Fruit fly (Drosophila melanogaster) whole organism, embryonic: ENCODE results near the gene Polr2I.

ENCODE experiments used
- ATbp ChIP-seq: fragments of 200-800 bp; sonication (Bioruptor generic); optimal IDR thresholded peaks from 2 replicates; lab custom pipeline; 2017; ENCODE audit warnings: missing biosample characterization, mild to moderate bottlenecking, missing genetic modification characterization, missing genetic modification reagents
- Antp ChIP-seq: fragments of 200-800 bp; sonication (Bioruptor generic); optimal IDR thresholded peaks from 3 replicates; lab custom pipeline; 2016; ENCODE audit warnings: missing biosample characterization, missing genetic modification characterization
- C15 ChIP-seq: fragments of 200-800 bp; sonication (Bioruptor generic); IDR thresholded peaks from 3 replicates; pipeline ENCODE4 v1.3.6; 2022; ENCODE audit warnings: missing biosample characterization, missing genetic modification characterization
- CG10209 ChIP-seq: fragments of 200-800 bp; sonication (Bioruptor generic); optimal IDR thresholded peaks from 3 replicates; lab custom pipeline; 2017; ENCODE audit warnings: missing biosample characterization, mild to moderate bottlenecking, missing genetic modification characterization, missing genetic modification reagents
- CG11456 ChIP-seq: fragments of 200-800 bp; sonication (Bioruptor generic); IDR thresholded peaks from 3 replicates; pipeline ENCODE4 v1.3.6; 2022; ENCODE audit warnings: missing biosample characterization, missing genetic modification characterization
- CG12104 ChIP-seq: fragments of 200-800 bp; sonication (Bioruptor generic); optimal IDR thresholded peaks from 3 replicates; lab custom pipeline; 2016; ENCODE audit warnings: missing biosample characterization, missing genetic modification characterization
- CG13296 ChIP-seq: fragments of 200-800 bp; sonication (Bioruptor generic); optimal IDR thresholded peaks from 3 replicates; lab custom pipeline; 2018; ENCODE audit warnings: missing biosample characterization, mild to moderate bottlenecking, missing genetic modification characterization
- CG15011 ChIP-seq: fragments of 200-800 bp; sonication (Bioruptor generic); optimal IDR thresholded peaks from 3 replicates; lab custom pipeline; 2018; ENCODE audit warnings: missing biosample characterization, mild to moderate bottlenecking, missing genetic modification characterization
- CG15479 ChIP-seq: fragments of 200-800 bp; sonication (Bioruptor generic); optimal IDR thresholded peaks from 3 replicates; lab custom pipeline; 2019; ENCODE audit warnings: missing biosample characterization, mild to moderate bottlenecking, missing genetic modification characterization, moderate library complexity
- CG17568 ChIP-seq: fragments of 200-800 bp; sonication (Bioruptor generic); optimal IDR thresholded peaks from 2 replicates; lab custom pipeline; 2018; ENCODE audit warnings: missing biosample characterization, mild to moderate bottlenecking, missing genetic modification characterization, moderate library complexity
- CG1792 ChIP-seq: fragments of 200-800 bp; sonication (Bioruptor generic); optimal IDR thresholded peaks from 2 replicates; lab custom pipeline; 2016; ENCODE audit warnings: missing biosample characterization, missing genetic modification characterization
- CG18619 ChIP-seq: fragments of 200-800 bp; sonication (Bioruptor generic); optimal IDR thresholded peaks from 3 replicates; lab custom pipeline; 2017; ENCODE audit warnings: missing biosample characterization, mild to moderate bottlenecking, missing genetic modification characterization
- CG2678 ChIP-seq: fragments of 200-800 bp; sonication (Bioruptor generic); optimal IDR thresholded peaks from 3 replicates; lab custom pipeline; 2019; ENCODE audit warnings: missing biosample characterization, mild to moderate bottlenecking, missing genetic modification characterization, moderate library complexity
- CG30403 ChIP-seq: fragments of 200-800 bp; sonication (Bioruptor generic); optimal IDR thresholded peaks from 3 replicates; lab custom pipeline; 2016; ENCODE audit warnings: missing biosample characterization, missing genetic modification characterization
- CG34224 ChIP-seq: fragments of 200-800 bp; sonication (Bioruptor generic); IDR thresholded peaks from 3 replicates; pipeline ENCODE4 v1.3.6; 2022; ENCODE audit warnings: missing biosample characterization, missing genetic modification characterization; ENCODE audit not compliant: partially characterized antibody
- CG4707 ChIP-seq: fragments of 200-800 bp; sonication (Bioruptor generic); optimal IDR thresholded peaks from 2 replicates; lab custom pipeline; 2018; ENCODE audit warnings: missing biosample characterization, mild to moderate bottlenecking, missing genetic modification characterization, moderate library complexity
- CG5953 ChIP-seq: fragments of 200-800 bp; sonication (Bioruptor generic); IDR thresholded peaks from 2 replicates; pipeline ENCODE4 v1.3.6; 2022; ENCODE audit warnings: missing biosample characterization, missing genetic modification characterization
- CG9609 ChIP-seq: fragments of 200-800 bp; sonication (Bioruptor generic); optimal IDR thresholded peaks from 3 replicates; lab custom pipeline; 2016; ENCODE audit warnings: missing biosample characterization, missing genetic modification characterization
- CG9817 ChIP-seq: fragments of 200-800 bp; sonication (Bioruptor generic); optimal IDR thresholded peaks from 2 replicates; lab custom pipeline; 2018; ENCODE audit warnings: missing biosample characterization, mild to moderate bottlenecking, missing genetic modification characterization, moderate library complexity
- CG9932 ChIP-seq: fragments of 200-800 bp; sonication (Bioruptor generic); IDR thresholded peaks from 2 replicates; pipeline ENCODE4 v1.3.6; 2022; ENCODE audit warnings: missing biosample characterization, missing genetic modification characterization
- Dek ChIP-seq: fragments of 200-800 bp; sonication (Bioruptor generic); optimal IDR thresholded peaks from 3 replicates; lab custom pipeline; 2019; ENCODE audit warnings: missing biosample characterization, mild to moderate bottlenecking, missing genetic modification characterization, moderate library complexity
- Dfd ChIP-seq, 2 experiments: fragments of >200 bp; optimal IDR thresholded peaks; 2 replicates each; lab custom pipeline; 2017; ENCODE audit warnings: missing biosample characterization in 2 of 2, missing genetic modification characterization in 2 of 2
- Fer2 ChIP-seq: fragments of 200-800 bp; sonication (Bioruptor generic); optimal IDR thresholded peaks from 2 replicates; lab custom pipeline; 2018; ENCODE audit warnings: missing biosample characterization, mild to moderate bottlenecking, missing genetic modification characterization, moderate library complexity
- Fer3 ChIP-seq: fragments of 200-800 bp; sonication (Bioruptor generic); optimal IDR thresholded peaks from 2 replicates; lab custom pipeline; 2018; ENCODE audit warnings: missing biosample characterization, mild to moderate bottlenecking, missing genetic modification characterization, moderate library complexity
- Hey ChIP-seq: fragments of 200-800 bp; sonication (Bioruptor generic); optimal IDR thresholded peaks from 3 replicates; lab custom pipeline; 2018; ENCODE audit warnings: missing biosample characterization, mild to moderate bottlenecking, missing genetic modification characterization
- Hr3 ChIP-seq: fragments of 200-800 bp; sonication (Bioruptor generic); optimal IDR thresholded peaks from 3 replicates; lab custom pipeline; 2016; ENCODE audit warnings: missing biosample characterization, missing genetic modification characterization
- MBD-R2 ChIP-seq: fragments of 200-800 bp; sonication (Bioruptor generic); IDR thresholded peaks from 2 replicates; pipeline ENCODE4 v1.3.6; 2022; ENCODE audit warnings: missing biosample characterization, missing genetic modification characterization
- Mrtf ChIP-seq: fragments of 200-800 bp; sonication (Bioruptor generic); IDR thresholded peaks from 3 replicates; pipeline ENCODE4 v1.3.6; 2022; ENCODE audit warnings: missing biosample characterization, missing genetic modification characterization
- NK7.1 ChIP-seq: fragments of 200-800 bp; sonication (Bioruptor generic); optimal IDR thresholded peaks from 3 replicates; lab custom pipeline; 2016; ENCODE audit warnings: missing biosample characterization, missing genetic modification characterization
- Pdp1 ChIP-seq, 2 experiments: fragments of 200-800 bp; sonication (Bioruptor generic); optimal IDR thresholded peaks; 3 replicates each; lab custom pipeline; 2016; ENCODE audit warnings: missing biosample characterization in 2 of 2, missing genetic modification characterization in 2 of 2, mild to moderate bottlenecking in 1 of 2, moderate library complexity in 1 of 2
- Sox102F ChIP-seq: fragments of 200-800 bp; sonication (Bioruptor generic); optimal IDR thresholded peaks from 2 replicates; lab custom pipeline; 2018; ENCODE audit warnings: missing biosample characterization, mild to moderate bottlenecking, missing genetic modification characterization, moderate library complexity
- Ssrp ChIP-seq: fragments of 200-800 bp; sonication (Bioruptor generic); optimal IDR thresholded peaks from 2 replicates; lab custom pipeline; 2018; ENCODE audit warnings: missing biosample characterization, mild to moderate bottlenecking, missing genetic modification characterization, moderate library complexity
- TFAM ChIP-seq: fragments of 200-800 bp; sonication (Bioruptor generic); optimal IDR thresholded peaks from 2 replicates; lab custom pipeline; 2017; ENCODE audit warnings: missing biosample characterization, missing genetic modification characterization, inconsistent platforms
- cg ChIP-seq: fragments of 200-800 bp; sonication (Bioruptor generic); optimal IDR thresholded peaks from 3 replicates; lab custom pipeline; 2019; ENCODE audit warnings: missing biosample characterization, mild to moderate bottlenecking, missing genetic modification characterization, moderate library complexity
- cwo ChIP-seq: fragments of 200-800 bp; sonication (Bioruptor generic); optimal IDR thresholded peaks from 3 replicates; lab custom pipeline; 2017; ENCODE audit warnings: missing biosample characterization, missing genetic modification characterization, mild to moderate bottlenecking, moderate library complexity, missing genetic modification reagents
- dmrt99B ChIP-seq: fragments of 200-800 bp; sonication (Bioruptor generic); optimal IDR thresholded peaks from 2 replicates; lab custom pipeline; 2018; ENCODE audit warnings: missing biosample characterization, mild to moderate bottlenecking, missing genetic modification characterization, moderate library complexity
- dysf ChIP-seq: fragments of 200-800 bp; sonication (Bioruptor generic); IDR thresholded peaks from 3 replicates; pipeline ENCODE4 v1.3.6; 2022; ENCODE audit warnings: missing biosample characterization, missing genetic modification characterization
- eve ChIP-seq, 2 experiments: fragments of >200 bp; optimal IDR thresholded peaks; 2 replicates each; lab custom pipeline; 2017; ENCODE audit warnings: missing biosample characterization in 2 of 2, missing genetic modification characterization in 2 of 2
- fd3F ChIP-seq: fragments of 200-800 bp; sonication (Bioruptor generic); optimal IDR thresholded peaks from 2 replicates; lab custom pipeline; 2018; ENCODE audit warnings: missing biosample characterization, mild to moderate bottlenecking, missing genetic modification characterization, moderate library complexity
- fu2 ChIP-seq: fragments of 200-800 bp; sonication (Bioruptor generic); optimal IDR thresholded peaks from 2 replicates; lab custom pipeline; 2016; ENCODE audit warnings: missing biosample characterization, missing genetic modification characterization
- hth ChIP-seq: fragments of >200 bp; optimal IDR thresholded peaks from 2 replicates; lab custom pipeline; 2017; ENCODE audit warnings: inconsistent platforms
- jigr1 ChIP-seq: fragments of 200-800 bp; sonication (Bioruptor generic); IDR thresholded peaks from 3 replicates; pipeline ENCODE4 v1.3.6; 2022; ENCODE audit warnings: missing biosample characterization, missing genetic modification characterization
- nerfin-1 ChIP-seq: fragments of 200-800 bp; sonication (Bioruptor generic); optimal IDR thresholded peaks from 3 replicates; lab custom pipeline; 2019; ENCODE audit warnings: missing biosample characterization, mild to moderate bottlenecking, missing genetic modification characterization, moderate library complexity
- run ChIP-seq: fragments of 200-800 bp; sonication (Bioruptor generic); optimal IDR thresholded peaks from 3 replicates; lab custom pipeline; 2018; ENCODE audit warnings: missing biosample characterization, mild to moderate bottlenecking, missing genetic modification characterization
- unc-4 ChIP-seq: fragments of 200-800 bp; sonication (Bioruptor generic); IDR thresholded peaks from 2 replicates; pipeline ENCODE4 v1.3.6; 2022; ENCODE audit warnings: missing biosample characterization, missing genetic modification characterization; ENCODE audit not compliant: partially characterized antibody
- wdn ChIP-seq: fragments of 200-800 bp; sonication (Bioruptor generic); IDR thresholded peaks from 2 replicates; pipeline ENCODE4 v1.3.6; 2022; ENCODE audit warnings: missing biosample characterization, missing genetic modification characterization
- zen2 ChIP-seq: fragments of 200-800 bp; sonication (Bioruptor generic); IDR thresholded peaks from 3 replicates; pipeline ENCODE4 v1.3.6; 2022; ENCODE audit warnings: missing biosample characterization, missing genetic modification characterization; ENCODE audit not compliant: partially characterized antibody

Gene Polr2I

dm6 chr3R:14346838-14347745, 38.2 kb downstream of the Polr2I start (continued):
- TF ChIP-seq Fer2 = peak; percentile 26
- TF ChIP-seq Sox102F (GFP tag; lab: Kevin White, UChicago) = peak; percentile 70
- peak; percentile 69 for TF ChIP-seq dysf
- no peak for TF ChIP-seq hth (lab: Kevin White, UChicago)
- TF ChIP-seq CG15011 (GFP tag; lab: Kevin White, UChicago) = peak; percentile 42
- peak; percentile 46 for TF ChIP-seq fd3F (GFP tag; lab: Kevin White, UChicago)
- no peak for TF ChIP-seq CG9609
- no peak for TF ChIP-seq Antp (GFP tag; lab: Kevin White, UChicago)
- peak; percentile 62 for TF ChIP-seq CG30403 (GFP tag; lab: Kevin White, UChicago)
- TF ChIP-seq Hr3 (GFP tag; lab: Kevin White, UChicago) = peak; percentile 29
- peak; percentile 10 for TF ChIP-seq run (tag; lab: Kevin White, UChicago)
- peak; percentile 22 for TF ChIP-seq CG12104 (GFP tag; lab: Kevin White, UChicago)
- TF ChIP-seq CG2678 = peak; percentile 77
- no peak for TF ChIP-seq zen2 (GFP tag; lab: Robert Waterston, UW)
- TF ChIP-seq CG10209 (GFP tag; lab: Kevin White, UChicago) = peak; percentile 65
- TF ChIP-seq Pdp1 (GFP tag; optimal IDR thresholded peaks at IDR 0.05; lab: Kevin White, UChicago) = peak; percentile 37 to 38
- TF ChIP-seq jigr1 (GFP tag; lab: Robert Waterston, UW) = no peak
- no peak for TF ChIP-seq Dfd (GFP tag; optimal IDR thresholded peaks at IDR 0.05; lab: Kevin White, UChicago)
- peak; percentile 28 for TF ChIP-seq CG13296 (GFP tag; lab: Kevin White, UChicago)
- no peak for TF ChIP-seq Hey (tag; lab: Kevin White, UChicago)
- TF ChIP-seq Mrtf (GFP tag; lab: Robert Waterston, UW) = 0 out of 3 replicates have a peak, but pooled peaks have one; percentile 12
- TF ChIP-seq cwo = peak; percentile 72
- TF ChIP-seq cg (GFP tag; lab: Kevin White, UChicago) = peak; percentile 82
- TF ChIP-seq CG4707 = no peak
- peak; percentile 30; the same call in 1 of the 2 replicates for TF ChIP-seq CG9932 (GFP tag; lab: Robert Waterston, UW)
- 0 out of 2 replicates have a peak, but pooled peaks have one; percentile 13 for TF ChIP-seq MBD-R2 (GFP tag; lab: Robert Waterston, UW)
- no peak for TF ChIP-seq CG1792
- peak; percentile 58 for TF ChIP-seq ATbp (GFP tag; lab: Kevin White, UChicago)
- no peak for TF ChIP-seq CG15479
- 0 out of 3 replicates have a peak, but pooled peaks have one; percentile 49 for TF ChIP-seq CG11456 (GFP tag; lab: Robert Waterston, UW)
- TF ChIP-seq C15 (GFP tag; lab: Robert Waterston, UW) = no peak
- TF ChIP-seq Fer3 = peak; percentile 56
- peak; percentile 60 for TF ChIP-seq Dek
- no peak for TF ChIP-seq TFAM (GFP tag; lab: Kevin White, UChicago)
- TF ChIP-seq CG34224 = peak; percentile 47; the same call in 1 of the 3 replicates
- TF ChIP-seq Ssrp (tag; lab: Kevin White, UChicago) = peak; percentile 41
- 0 out of 2 replicates have a peak, but pooled peaks have one; percentile 29 for TF ChIP-seq unc-4 (GFP tag; lab: Robert Waterston, UW)
- TF ChIP-seq nerfin-1 = no peak
- TF ChIP-seq CG18619 (GFP tag; lab: Kevin White, UChicago) = peak; percentile 58
- peak in 1 of 2 experiments; percentile 72 for TF ChIP-seq eve (GFP tag; optimal IDR thresholded peaks at IDR 0.05; lab: Kevin White, UChicago)
- no peak for TF ChIP-seq NK7.1
- TF ChIP-seq CG9817 = peak; percentile 41
- TF ChIP-seq CG17568 (GFP tag; lab: Kevin White, UChicago) = peak; percentile 12
- TF ChIP-seq fu2 = no peak
- no peak for TF ChIP-seq CG5953 (GFP tag; lab: Robert Waterston, UW)
- 0 out of 2 replicates have a peak, but pooled peaks have one; percentile 27 for TF ChIP-seq wdn (GFP tag; lab: Robert Waterston, UW)
- peak; percentile 79 for TF ChIP-seq dmrt99B (tag; lab: Kevin White, UChicago)
